Fruit fly (Drosophila melanogaster) whole organism, prepupa: ENCODE data around the gene CG33764.
A peak's percentile ranks its signal among the peaks of the same experiment; 100 is the strongest.

ENCODE experiments used
- Blimp-1 ChIP-seq: fragments of 200-800 bp; sonication (Bioruptor generic); optimal IDR thresholded peaks from 3 replicates; lab custom pipeline; 2017; ENCODE audit warnings: missing biosample characterization, missing genetic modification characterization, mild to moderate bottlenecking, moderate library complexity, missing genetic modification reagents
- CG15336 ChIP-seq: fragments of 200-800 bp; sonication (Bioruptor generic); IDR thresholded peaks from 2 replicates; pipeline ENCODE4 v1.3.6; 2022; ENCODE audit warnings: missing biosample characterization, missing genetic modification characterization
- CG1621 ChIP-seq: fragments of 200-800 bp; sonication (Bioruptor generic); optimal IDR thresholded peaks from 3 replicates; lab custom pipeline; 2018; ENCODE audit warnings: missing biosample characterization, mild to moderate bottlenecking, missing genetic modification characterization
- CG16779 ChIP-seq: fragments of 200-800 bp; sonication (Bioruptor generic); optimal IDR thresholded peaks from 3 replicates; lab custom pipeline; 2017; ENCODE audit warnings: missing biosample characterization, mild to moderate bottlenecking, missing genetic modification characterization
- CG3919 ChIP-seq: fragments of 200-800 bp; sonication (Bioruptor generic); optimal IDR thresholded peaks from 3 replicates; lab custom pipeline; 2016; ENCODE audit warnings: missing biosample characterization, missing genetic modification characterization
- CG6163 ChIP-seq: fragments of 200-800 bp; sonication (Bioruptor generic); IDR thresholded peaks from 3 replicates; pipeline ENCODE4 v1.3.6; 2022; ENCODE audit warnings: missing biosample characterization, missing genetic modification characterization
- CG6276 ChIP-seq: fragments of 200-800 bp; sonication (Bioruptor generic); optimal IDR thresholded peaks from 2 replicates; lab custom pipeline; 2017; ENCODE audit warnings: missing biosample characterization, mild to moderate bottlenecking, missing genetic modification characterization
- CG6792 ChIP-seq: fragments of 200-800 bp; sonication (Bioruptor generic); optimal IDR thresholded peaks from 3 replicates; lab custom pipeline; 2016; ENCODE audit warnings: missing biosample characterization, missing genetic modification characterization
- CG6808 ChIP-seq: fragments of 200-800 bp; sonication (Bioruptor generic); optimal IDR thresholded peaks from 3 replicates; lab custom pipeline; 2017; ENCODE audit warnings: missing biosample characterization, missing genetic modification characterization, mild to moderate bottlenecking, moderate library complexity, missing genetic modification reagents
- Eip75B ChIP-seq: fragments of 200-800 bp; sonication (Bioruptor generic); optimal IDR thresholded peaks from 3 replicates; lab custom pipeline; 2016; ENCODE audit warnings: missing biosample characterization, missing genetic modification characterization
- Eip78C ChIP-seq: fragments of 200-800 bp; sonication (Bioruptor generic); peaks from one replicate; lab custom pipeline; 2016; ENCODE audit warnings: missing biosample characterization, missing genetic modification characterization
- OdsH ChIP-seq: fragments of 200-800 bp; sonication (Bioruptor generic); optimal IDR thresholded peaks from 3 replicates; lab custom pipeline; 2016; ENCODE audit warnings: missing biosample characterization, missing genetic modification characterization
- Sox102F ChIP-seq: fragments of 200-800 bp; sonication (Bioruptor generic); optimal IDR thresholded peaks from 2 replicates; lab custom pipeline; 2016; ENCODE audit warnings: missing biosample characterization, mild to moderate bottlenecking, missing genetic modification characterization
- dsx ChIP-seq: fragments of 200-800 bp; optimal IDR thresholded peaks from 3 replicates; lab custom pipeline; 2019; ENCODE audit warnings: missing biosample characterization, mild to moderate bottlenecking, missing genetic modification characterization, moderate library complexity; ENCODE audit not compliant: poor library complexity, severe bottlenecking
- eg ChIP-seq: fragments of 200-800 bp; sonication (Bioruptor generic); IDR thresholded peaks from 3 replicates; pipeline ENCODE4 v1.3.6; 2022; ENCODE audit warnings: missing biosample characterization, missing genetic modification characterization
- fkh ChIP-seq: fragments of 200-800 bp; sonication (Bioruptor generic); optimal IDR thresholded peaks from 3 replicates; lab custom pipeline; 2017; ENCODE audit warnings: missing biosample characterization, mild to moderate bottlenecking, missing genetic modification characterization, moderate library complexity
- ss ChIP-seq, 2 experiments: fragments of 200-800 bp; sonication (Bioruptor generic); optimal IDR thresholded peaks; 2 replicates in 1 of 2; 3 replicates in 1 of 2; lab custom pipeline; 2017 to 2018; ENCODE audit warnings: mild to moderate bottlenecking in 2 of 2, missing biosample characterization in 2 of 2, missing genetic modification characterization in 2 of 2, moderate library complexity in 1 of 2
- svp ChIP-seq: fragments of 200-800 bp; sonication (Bioruptor generic); peaks from one replicate; lab custom pipeline; 2016; ENCODE audit warnings: missing biosample characterization, missing genetic modification characterization
- vri ChIP-seq: fragments of 200-800 bp; sonication (Bioruptor generic); optimal IDR thresholded peaks from 3 replicates; lab custom pipeline; 2016; ENCODE audit warnings: missing biosample characterization, mild to moderate bottlenecking, missing genetic modification characterization

Gene CG33764

dm6 chr3L:4221792-4222191, 45.5 kb downstream of the CG33764 start:
- TF ChIP-seq Eip75B (GFP tag; lab: Kevin White, UChicago): no peak
- TF ChIP-seq svp (GFP tag; lab: Kevin White, UChicago): peak; percentile 83

- TF ChIP-seq fkh (GFP tag; lab: Kevin White, UChicago) (no peak), svp (GFP tag; lab: Kevin White, UChicago) (peak; percentile 97), CG6792 (GFP tag; lab: Kevin White, UChicago) (no peak), Eip78C (peak; percentile 24), CG6808 (GFP tag; lab: Kevin White, UChicago) (peak; percentile 3), dsx (GFP tag; lab: Kevin White, UChicago) (peak; percentile 16), CG6276 (GFP tag; lab: Kevin White, UChicago) (peak; percentile 27), ss (GFP tag; optimal IDR thresholded peaks at IDR 0.05; lab: Kevin White, UChicago) (peak in 1 of 2 experiments; percentile 10), CG16779 (tag; lab: Kevin White, UChicago) (peak; percentile 40), CG1621 (peak; percentile 4)
Observed at dm6 chr3L:4221226-4221770, 46.0 kb downstream of the CG33764 start.

dm6 chr3L:4220679-4221078, 46.6 kb downstream of the CG33764 start:
- no peak for TF ChIP-seq OdsH (GFP tag; lab: Kevin White, UChicago)
- no peak for TF ChIP-seq CG6792 (GFP tag; lab: Kevin White, UChicago)
- peak; percentile 16 for TF ChIP-seq Sox102F (GFP tag; lab: Kevin White, UChicago)
- peak; percentile 41 for TF ChIP-seq Blimp-1 (GFP tag; lab: Kevin White, UChicago)
- peak; percentile 77 for TF ChIP-seq vri (GFP tag; lab: Kevin White, UChicago)

dm6 chr3L:4219291-4220228, 47.7 kb downstream of the CG33764 start:
- peak; percentile 42; the same call in 1 of the 3 replicates for TF ChIP-seq eg (GFP tag; lab: Robert Waterston, UW)
- TF ChIP-seq CG15336 (GFP tag; lab: Robert Waterston, UW): no peak; the same call in 1 of the 2 replicates
- TF ChIP-seq svp (GFP tag; lab: Kevin White, UChicago): peak; percentile 70
- peak; percentile 48 for TF ChIP-seq Eip78C
- TF ChIP-seq CG3919 (GFP tag; lab: Kevin White, UChicago): no peak
- peak; percentile 1 for TF ChIP-seq CG6276 (GFP tag; lab: Kevin White, UChicago)
- peak; percentile 63 for TF ChIP-seq fkh (GFP tag; lab: Kevin White, UChicago)
- peak; percentile 62 for TF ChIP-seq CG6163 (GFP tag; lab: Robert Waterston, UW)
- TF ChIP-seq, all 60 proteins: peak for 6
